Worm (Caenorhabditis elegans): ENCODE data around the gene nspd-5.

Gene nspd-5

DNA sequence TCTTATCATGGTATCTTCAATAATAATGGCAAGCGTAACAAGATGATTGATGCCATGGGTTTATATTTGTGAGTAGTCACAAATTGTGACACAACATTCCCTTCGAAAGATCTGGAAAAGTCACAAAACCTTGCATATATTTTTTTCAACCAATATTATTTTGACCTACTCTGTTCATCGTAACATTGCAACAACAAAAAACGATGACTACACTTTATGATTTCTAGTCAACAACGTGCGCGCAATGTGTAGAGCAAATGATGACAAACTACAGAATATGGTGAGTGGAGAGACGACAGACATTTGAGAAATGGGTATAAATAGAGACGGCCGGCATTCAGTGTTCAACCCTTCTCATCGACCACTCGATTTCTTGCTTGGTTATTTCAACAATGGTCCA lies 21.6 kb upstream of the nspd-5 start, which contains the start of gene gst-7:
Gene gst-7, plus strand, starts transcription at position 336 of the 400 bp plus-strand sequence.
- TF ChIP-seq elt-2 (tag; optimal IDR thresholded peaks at IDR 0.05) (peak; percentile 59), ceh-18 (tag; optimal IDR thresholded peaks at IDR 0.05) (no peak)

DNA sequence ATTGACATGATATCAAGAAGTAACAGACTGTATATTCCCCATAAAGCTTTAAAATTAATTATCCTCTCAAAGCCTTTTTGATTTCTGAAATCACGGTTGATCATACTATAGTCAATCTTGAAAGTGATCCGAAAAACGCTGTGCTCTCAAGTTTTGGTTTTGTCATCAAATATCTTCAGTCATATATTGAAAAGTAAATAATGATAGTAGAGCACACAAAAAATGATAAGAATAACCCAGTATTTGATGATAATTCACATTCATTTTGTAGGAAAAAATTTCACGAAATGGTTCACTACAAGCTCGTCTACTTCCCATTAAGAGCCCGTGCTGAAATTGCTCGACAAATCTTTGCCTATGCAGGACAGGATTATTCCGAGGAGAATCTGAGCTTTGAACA lies 19.5 kb upstream of the nspd-5 start, which contains the start of gene gst-6:
Gene gst-6, plus strand, starts transcription at position 263 of the 400 bp plus-strand sequence.
- TF ChIP-seq elt-2 (tag; optimal IDR thresholded peaks at IDR 0.05) (peak; percentile 30), nhr-11 (tag; optimal IDR thresholded peaks at IDR 0.05) (no peak)

DNA sequence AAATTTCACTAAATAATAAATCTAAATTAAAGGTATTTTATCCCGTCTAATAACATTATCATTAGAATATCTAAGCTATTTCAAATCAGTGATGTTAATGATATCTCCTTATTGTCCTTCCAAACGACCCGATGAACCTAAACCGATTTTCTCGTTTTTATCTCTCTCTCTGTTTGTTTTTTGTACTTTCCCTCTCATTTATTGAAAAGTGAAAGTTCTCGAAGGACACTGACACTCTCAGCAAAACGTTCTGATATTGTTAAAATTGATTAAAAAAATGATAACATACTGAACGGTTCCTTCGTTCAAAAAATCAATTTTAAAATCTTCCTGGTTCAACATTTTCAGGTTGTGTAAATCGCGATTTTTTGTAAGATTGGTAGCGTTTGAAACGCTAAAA lies 15.9 kb upstream of the nspd-5 start, which contains the start of gene F11G11.13:
Gene F11G11.13, minus strand, starts transcription at position 89 of the 400 bp plus-strand sequence.
- no peak for TF ChIP-seq pqm-1 (tag; optimal IDR thresholded peaks at IDR 0.05)
- TF ChIP-seq pros-1 (tag; optimal IDR thresholded peaks at IDR 0.05): no peak
- TF ChIP-seq elt-4 (tag; optimal IDR thresholded peaks at IDR 0.05): no peak
- no peak for TF ChIP-seq F13H6.1 (tag; optimal IDR thresholded peaks at IDR 0.05)
- no peak for TF ChIP-seq ama-1 (optimal IDR thresholded peaks at IDR 0.05)
- no peak for TF ChIP-seq C38D4.7 (GFP tag; optimal IDR thresholded peaks at IDR 0.05)
- TF ChIP-seq ceh-34 (tag; optimal IDR thresholded peaks at IDR 0.05): no peak
- TF ChIP-seq zip-5 (tag; optimal IDR thresholded peaks at IDR 0.05): no peak
- TF ChIP-seq odd-2 (tag; optimal IDR thresholded peaks at IDR 0.05): no peak
- TF ChIP-seq T23F11.4 (GFP tag; optimal IDR thresholded peaks at IDR 0.05): no peak
- TF ChIP-seq ceh-6 (GFP tag; optimal IDR thresholded peaks at IDR 0.05): no peak
- no peak for TF ChIP-seq ceh-9 (tag; optimal IDR thresholded peaks at IDR 0.05)
- no peak for TF ChIP-seq ets-4 (tag; optimal IDR thresholded peaks at IDR 0.05)
- TF ChIP-seq unc-3 (GFP tag; conservative IDR thresholded peaks at IDR 0.05): no peak
- TF ChIP-seq unc-3 (tag; optimal IDR thresholded peaks at IDR 0.05): no peak

ce11 chrII:4874335-4874861 lies 14.2 kb upstream of the nspd-5 start, which contains the start of gene F11G11.15:
F11G11.15 (plus strand) TSS chrII:4874845.
- TF ChIP-seq fkh-10 (GFP tag; optimal IDR thresholded peaks at IDR 0.05): no peak
- TF ChIP-seq ceh-24 (tag; optimal IDR thresholded peaks at IDR 0.05): no peak
- TF ChIP-seq zip-5 (tag; optimal IDR thresholded peaks at IDR 0.05): no peak
- no peak for TF ChIP-seq ahr-1 (tag; optimal IDR thresholded peaks at IDR 0.05)
- TF ChIP-seq eyg-1 (tag; optimal IDR thresholded peaks at IDR 0.05): no peak
- TF ChIP-seq sdc-2 (tag; optimal IDR thresholded peaks at IDR 0.05): no peak
- TF ChIP-seq ceh-14 (tag; optimal IDR thresholded peaks at IDR 0.05): no peak
- no peak for TF ChIP-seq hlh-13 (GFP tag; optimal IDR thresholded peaks at IDR 0.05)
- TF ChIP-seq madf-2 (tag; optimal IDR thresholded peaks at IDR 0.05): no peak
- no peak for TF ChIP-seq unc-42 (tag; optimal IDR thresholded peaks at IDR 0.05)
- no peak for TF ChIP-seq ceh-9 (tag; optimal IDR thresholded peaks at IDR 0.05)
- no peak for TF ChIP-seq pros-1 (tag; optimal IDR thresholded peaks at IDR 0.05)
- TF ChIP-seq odd-2 (tag; optimal IDR thresholded peaks at IDR 0.05): no peak

- TF ChIP-seq ceh-45 (GFP tag; IDR thresholded peaks at IDR 0.05) (no peak), hlh-15 (tag; optimal IDR thresholded peaks at IDR 0.05) (no peak), dmd-4 (tag; optimal IDR thresholded peaks at IDR 0.05; ENCODE audit: borderline replicate concordance) (no peak)
Measured at ce11 chrII:4873029-4873428, 12.9 kb upstream of the nspd-5 start, which contains the start of gene col-73. col-73 (minus strand) TSS chrII:4873129.

ce11 chrII:4871834-4872233 lies 11.7 kb upstream of the nspd-5 start:
- TF ChIP-seq ceh-24 (tag; optimal IDR thresholded peaks at IDR 0.05) (no peak), zip-5 (tag; optimal IDR thresholded peaks at IDR 0.05) (no peak)

DNA sequence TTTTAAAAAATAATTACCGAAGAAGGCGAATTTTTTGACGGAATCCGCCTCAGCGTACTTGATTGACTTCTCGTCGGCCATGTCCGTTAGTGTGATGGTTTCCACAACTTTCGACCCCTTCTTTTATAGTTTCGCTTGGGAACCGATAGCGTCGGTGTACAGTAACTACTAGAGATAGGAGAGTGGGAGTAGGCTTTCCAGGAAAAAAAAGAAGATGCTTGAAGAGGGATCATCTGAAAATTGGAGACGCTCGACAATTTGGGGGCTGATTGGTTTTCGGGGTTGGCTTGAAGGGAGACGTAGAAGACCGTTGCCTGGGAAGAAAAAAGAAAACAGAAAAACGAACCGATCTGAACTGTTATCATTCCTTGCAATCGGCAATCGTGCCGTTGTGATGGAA lies 10.5 kb upstream of the nspd-5 start, which contains the start of gene col-20:
Gene col-20, minus strand, starts transcription at position 101 of the 400 bp plus-strand sequence.
- no peak for TF ChIP-seq odd-2 (tag; optimal IDR thresholded peaks at IDR 0.05)
- no peak for TF ChIP-seq ceh-6 (GFP tag; optimal IDR thresholded peaks at IDR 0.05)
- no peak for TF ChIP-seq ttx-3 (tag; optimal IDR thresholded peaks at IDR 0.05)
- TF ChIP-seq nhr-232 (tag; optimal IDR thresholded peaks at IDR 0.05): no peak
- TF ChIP-seq lin-11 (tag; optimal IDR thresholded peaks at IDR 0.05): no peak

Measured in whole organism, late embryonic.